Worm (Caenorhabditis elegans): ENCODE results near the gene col-106.
A peak's percentile ranks its signal among the peaks of the same experiment; 100 is the strongest.

Gene col-106

ce11 chrIV:1443514-1443913 lies 17.1 kb downstream of the col-106 start:
- TF ChIP-seq gei-8 (GFP tag; optimal IDR thresholded peaks at IDR 0.05) (no peak), ceh-28 (tag; optimal IDR thresholded peaks at IDR 0.05) (peak; percentile 94)

DNA sequence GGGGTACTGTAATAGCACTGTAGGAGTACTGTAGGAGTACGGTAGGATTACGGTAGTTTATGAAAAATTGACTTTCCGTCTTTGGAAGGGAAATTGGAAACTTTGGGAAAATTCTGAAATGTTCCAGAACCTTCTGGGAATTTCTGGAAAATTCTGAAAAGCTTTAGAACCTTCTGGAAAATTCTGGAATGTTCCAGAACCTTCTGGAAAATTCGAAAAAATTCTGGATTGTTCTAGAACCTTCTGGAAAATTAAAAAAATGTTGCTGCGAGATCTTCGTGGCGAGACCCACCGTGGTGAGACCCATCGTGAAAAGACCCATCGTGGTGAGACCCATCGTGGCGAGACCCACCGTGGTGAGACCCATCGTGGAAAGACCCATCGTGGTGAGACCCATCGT lies 20.5 kb downstream of the col-106 start:
- peak; percentile 62; the same call in 1 of the 2 replicates for TF ChIP-seq set-16 (GFP tag; IDR thresholded peaks at IDR 0.05)

DNA sequence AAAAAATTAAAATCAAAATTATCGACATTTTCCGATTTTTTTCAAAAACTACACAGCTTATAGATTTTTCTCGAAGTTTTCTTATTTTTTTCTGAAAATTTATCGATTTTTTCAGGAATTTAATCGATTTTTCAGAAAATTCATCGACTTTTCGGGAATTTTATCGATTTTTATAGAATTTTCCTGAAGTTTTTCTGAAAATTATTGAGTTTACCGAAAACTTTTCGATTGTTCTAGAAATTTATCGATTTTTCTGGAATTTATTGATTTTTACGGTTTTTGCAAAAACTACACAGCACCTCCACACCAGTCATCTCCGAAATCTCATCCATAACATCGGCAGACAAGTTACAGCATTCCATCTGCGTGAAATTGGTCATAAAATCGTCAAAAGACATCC lies 23.0 kb downstream of the col-106 start:
- no peak for TF ChIP-seq pha-4 (GFP tag; IDR thresholded peaks at IDR 0.05)
- no peak for TF ChIP-seq pha-4 (tag; optimal IDR thresholded peaks at IDR 0.05)
- TF ChIP-seq ceh-28 (tag; optimal IDR thresholded peaks at IDR 0.05), result peak; percentile 74
- TF ChIP-seq hmg-1.1 (GFP tag; IDR thresholded peaks at IDR 0.05), result 0 out of 2 replicates have a peak, but pooled peaks have one; percentile 12

ce11 chrIV:1435159-1435558 lies 25.4 kb downstream of the col-106 start:
- no peak for TF ChIP-seq lin-29 (GFP tag; IDR thresholded peaks at IDR 0.05)
- TF ChIP-seq ceh-28 (tag; optimal IDR thresholded peaks at IDR 0.05), result peak; percentile 98

- TF ChIP-seq F37D6.2 (tag; optimal IDR thresholded peaks at IDR 0.05) (no peak), ceh-28 (tag; optimal IDR thresholded peaks at IDR 0.05) (peak; percentile 94)
These were observed 26.0 kb downstream of the col-106 start, which contains the start of gene clp-6 for ce11 chrIV:1434554-1435089. Gene clp-6 (minus strand): TSS chrIV:1435039.

- TF ChIP-seq ceh-28 (tag; optimal IDR thresholded peaks at IDR 0.05) (peak; percentile 75), nhr-77 (tag; optimal IDR thresholded peaks at IDR 0.05) (no peak)
These were observed 26.6 kb downstream of the col-106 start for ce11 chrIV:1433978-1434377.

DNA sequence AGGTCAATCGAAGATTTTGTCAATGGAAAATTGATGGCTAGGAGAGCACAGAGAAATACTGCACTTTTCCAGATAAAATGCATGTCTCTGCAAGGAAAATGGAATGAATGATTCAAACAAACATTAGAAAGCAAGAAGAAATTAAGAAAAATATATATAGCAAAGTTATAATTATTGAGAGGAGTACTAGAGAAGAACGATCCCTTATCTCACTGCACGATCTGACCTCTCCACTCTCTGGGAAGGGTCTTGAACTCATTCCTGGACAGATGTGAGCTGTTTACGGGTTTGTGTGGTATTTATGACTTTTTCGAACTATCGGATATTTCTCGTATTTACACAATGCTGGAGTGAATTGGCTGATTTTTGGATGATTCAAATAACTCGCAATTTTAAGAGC lies 30.3 kb downstream of the col-106 start, which contains the start of gene Y77E11A.23:
Y77E11A.23 (minus strand) TSS at position 107 of the 400 bp plus-strand sequence.
- no peak for TF ChIP-seq pqm-1 (tag; optimal IDR thresholded peaks at IDR 0.05)
- TF ChIP-seq mxl-3 (GFP tag; optimal IDR thresholded peaks at IDR 0.05), result no peak
- no peak for TF ChIP-seq ces-1 (GFP tag; optimal IDR thresholded peaks at IDR 0.05)
- no peak for TF ChIP-seq tra-1 (GFP tag; IDR thresholded peaks at IDR 0.05)
- no peak for TF ChIP-seq zfp-2 (tag; optimal IDR thresholded peaks at IDR 0.05)
- TF ChIP-seq hmg-1.1 (GFP tag; IDR thresholded peaks at IDR 0.05), result no peak
- TF ChIP-seq aha-1 (tag), result no peak
- no peak for TF ChIP-seq F49E8.2 (tag; optimal IDR thresholded peaks at IDR 0.05; ENCODE audit: borderline replicate concordance)
- TF ChIP-seq lin-38 (GFP tag; IDR thresholded peaks at IDR 0.05), result no peak
- no peak for TF ChIP-seq ceh-82 (tag; optimal IDR thresholded peaks at IDR 0.05)
- TF ChIP-seq ceh-62 (tag; optimal IDR thresholded peaks at IDR 0.05), result no peak
- TF ChIP-seq gei-8 (GFP tag; optimal IDR thresholded peaks at IDR 0.05), result no peak
- TF ChIP-seq daf-16 (GFP tag; optimal IDR thresholded peaks at IDR 0.05), result no peak
- no peak for TF ChIP-seq daf-16 (tag; optimal IDR thresholded peaks at IDR 0.05)
- TF ChIP-seq dmd-9 (GFP tag; IDR thresholded peaks at IDR 0.05), result no peak
- TF ChIP-seq nhr-11 (tag; optimal IDR thresholded peaks at IDR 0.05), result no peak
- TF ChIP-seq F44E2.7 (GFP tag; IDR thresholded peaks at IDR 0.05), result no peak
- no peak for TF ChIP-seq ama-1 (optimal IDR thresholded peaks at IDR 0.05)

- no peak for TF ChIP-seq daf-16 (GFP tag; optimal IDR thresholded peaks at IDR 0.05)
- TF ChIP-seq daf-16 (tag; optimal IDR thresholded peaks at IDR 0.05), result no peak
- TF ChIP-seq Y5F2A.4 (GFP tag; optimal IDR thresholded peaks at IDR 0.05), result no peak
- TF ChIP-seq dpl-1 (GFP tag; optimal IDR thresholded peaks at IDR 0.05), result no peak
- no peak for TF ChIP-seq php-3 (GFP tag; IDR thresholded peaks at IDR 0.05)
- TF ChIP-seq ces-1 (GFP tag; optimal IDR thresholded peaks at IDR 0.05), result no peak
- TF ChIP-seq vab-7 (GFP tag; IDR thresholded peaks at IDR 0.05), result no peak
- no peak for TF ChIP-seq zip-11 (GFP tag; IDR thresholded peaks at IDR 0.05)
- no peak for TF ChIP-seq R02D3.7 (tag; optimal IDR thresholded peaks at IDR 0.05)
- no peak for TF ChIP-seq attf-4 (tag; optimal IDR thresholded peaks at IDR 0.05)
- TF ChIP-seq zag-1 (tag; optimal IDR thresholded peaks at IDR 0.05), result no peak
These were observed 33.3 kb downstream of the col-106 start, which contains the start of gene clec-171 for ce11 chrIV:1427283-1427682. Gene clec-171 (minus strand): TSS chrIV:1427383.

Data from whole organism, L4 larva.